Fruit fly (Drosophila melanogaster) whole organism, embryonic: ENCODE results near the gene Pi4KIIalpha.

ENCODE experiments used
- Ada2b ChIP-seq: fragments of 200-800 bp; sonication (Bioruptor generic); IDR thresholded peaks from 2 replicates; pipeline ENCODE4 v1.3.6; 2022; ENCODE audit warnings: missing biosample characterization, missing genetic modification characterization
- B-H1 ChIP-seq: fragments of 200-800 bp; sonication (Bioruptor generic); IDR thresholded peaks from 3 replicates; pipeline ENCODE4 v1.3.6; 2022; ENCODE audit warnings: missing biosample characterization, missing genetic modification characterization
- CG10209 ChIP-seq: fragments of 200-800 bp; sonication (Bioruptor generic); optimal IDR thresholded peaks from 3 replicates; lab custom pipeline; 2017; ENCODE audit warnings: missing biosample characterization, mild to moderate bottlenecking, missing genetic modification characterization, missing genetic modification reagents
- CG10366 ChIP-seq: fragments of 200-800 bp; sonication (Bioruptor generic); IDR thresholded peaks from 2 replicates; pipeline ENCODE4 v1.3.6; 2022; ENCODE audit warnings: missing biosample characterization, missing genetic modification characterization
- CG10565 ChIP-seq: fragments of 200-800 bp; sonication (Bioruptor generic); optimal IDR thresholded peaks from 3 replicates; lab custom pipeline; 2016; ENCODE audit warnings: missing biosample characterization, mild to moderate bottlenecking, missing genetic modification characterization
- CG11247 ChIP-seq: fragments of 200-800 bp; sonication (Bioruptor generic); IDR thresholded peaks from 2 replicates; pipeline ENCODE4 v1.3.6; 2022; ENCODE audit warnings: missing biosample characterization, missing genetic modification characterization
- CG11456 ChIP-seq: fragments of 200-800 bp; sonication (Bioruptor generic); IDR thresholded peaks from 3 replicates; pipeline ENCODE4 v1.3.6; 2022; ENCODE audit warnings: missing biosample characterization, missing genetic modification characterization
- CG12769 ChIP-seq: fragments of 200-800 bp; sonication (Bioruptor generic); optimal IDR thresholded peaks from 2 replicates; lab custom pipeline; 2019; ENCODE audit warnings: missing biosample characterization, mild to moderate bottlenecking, missing genetic modification characterization, moderate library complexity
- CG13296 ChIP-seq: fragments of 200-800 bp; sonication (Bioruptor generic); optimal IDR thresholded peaks from 3 replicates; lab custom pipeline; 2018; ENCODE audit warnings: missing biosample characterization, mild to moderate bottlenecking, missing genetic modification characterization
- CG13424 ChIP-seq: fragments of 200-800 bp; sonication (Bioruptor generic); optimal IDR thresholded peaks from 2 replicates; lab custom pipeline; 2019; ENCODE audit warnings: missing biosample characterization, mild to moderate bottlenecking, missing genetic modification characterization, moderate library complexity
- CG15269 ChIP-seq: fragments of 200-800 bp; sonication (Bioruptor generic); optimal IDR thresholded peaks from 2 replicates; lab custom pipeline; 2018; ENCODE audit warnings: missing biosample characterization, mild to moderate bottlenecking, missing genetic modification characterization, moderate library complexity
- CG15514 ChIP-seq: fragments of 200-800 bp; sonication (Bioruptor generic); optimal IDR thresholded peaks from 3 replicates; lab custom pipeline; 2017; ENCODE audit warnings: missing biosample characterization, missing genetic modification characterization, mild to moderate bottlenecking, moderate library complexity, missing genetic modification reagents
- CG18262 ChIP-seq: fragments of 200-800 bp; optimal IDR thresholded peaks from 3 replicates; lab custom pipeline; 2019; ENCODE audit warnings: missing biosample characterization, mild to moderate bottlenecking, missing genetic modification characterization, moderate library complexity
- CG4328 ChIP-seq: fragments of 200-800 bp; sonication (Bioruptor generic); optimal IDR thresholded peaks from 3 replicates; lab custom pipeline; 2017; ENCODE audit warnings: missing biosample characterization, missing genetic modification reagents, missing genetic modification characterization
- CG4854 ChIP-seq: fragments of 200-800 bp; sonication (Bioruptor generic); optimal IDR thresholded peaks from 2 replicates; lab custom pipeline; 2016; ENCODE audit warnings: missing biosample characterization, missing genetic modification characterization, inconsistent platforms
- CG5180 ChIP-seq: fragments of 200-800 bp; sonication (Bioruptor generic); optimal IDR thresholded peaks from 3 replicates; lab custom pipeline; 2017; ENCODE audit warnings: missing biosample characterization, missing genetic modification characterization, mild to moderate bottlenecking, moderate library complexity, missing genetic modification reagents
- CG6683 ChIP-seq: fragments of 200-800 bp; sonication (Bioruptor generic); optimal IDR thresholded peaks from 2 replicates; lab custom pipeline; 2017; ENCODE audit warnings: missing biosample characterization, mild to moderate bottlenecking, missing genetic modification characterization, missing genetic modification reagents
- CG8290 ChIP-seq, 3 experiments: fragments of 200-800 bp; sonication (Bioruptor generic); optimal IDR thresholded peaks; 2 replicates each; lab custom pipeline; 2016 to 2019; ENCODE audit warnings: missing biosample characterization in 3 of 3, missing genetic modification characterization in 3 of 3, mild to moderate bottlenecking in 2 of 3, moderate library complexity in 1 of 3
- CG8924 ChIP-seq: fragments of 200-800 bp; optimal IDR thresholded peaks from 3 replicates; lab custom pipeline; 2019; ENCODE audit warnings: missing biosample characterization, mild to moderate bottlenecking, missing genetic modification characterization, moderate library complexity
- CG9437 ChIP-seq: fragments of 200-800 bp; sonication (Bioruptor generic); optimal IDR thresholded peaks from 2 replicates; lab custom pipeline; 2018; ENCODE audit warnings: missing biosample characterization, mild to moderate bottlenecking, missing genetic modification characterization
- CG9817 ChIP-seq: fragments of 200-800 bp; sonication (Bioruptor generic); optimal IDR thresholded peaks from 2 replicates; lab custom pipeline; 2018; ENCODE audit warnings: missing biosample characterization, mild to moderate bottlenecking, missing genetic modification characterization, moderate library complexity
- CTCF ChIP-seq: fragments of 200-800 bp; sonication (Bioruptor generic); optimal IDR thresholded peaks from 2 replicates; lab custom pipeline; 2017; ENCODE audit warnings: missing biosample characterization, mild to moderate bottlenecking, missing genetic modification characterization, moderate library complexity
- D19A ChIP-seq: fragments of 200-800 bp; optimal IDR thresholded peaks from 3 replicates; lab custom pipeline; 2019; ENCODE audit warnings: missing biosample characterization, mild to moderate bottlenecking, missing genetic modification characterization, moderate library complexity
- Dbx ChIP-seq: fragments of 200-800 bp; sonication (Bioruptor generic); IDR thresholded peaks from 3 replicates; pipeline ENCODE4 v1.3.6; 2022; ENCODE audit warnings: missing biosample characterization, missing genetic modification characterization
- Elba2 ChIP-seq: fragments of 200-800 bp; sonication (Bioruptor generic); optimal IDR thresholded peaks from 3 replicates; lab custom pipeline; 2016; ENCODE audit warnings: missing biosample characterization, missing genetic modification characterization
- Hr3 ChIP-seq: fragments of 200-800 bp; sonication (Bioruptor generic); optimal IDR thresholded peaks from 3 replicates; lab custom pipeline; 2016; ENCODE audit warnings: missing biosample characterization, missing genetic modification characterization
- Hsf ChIP-seq: fragments of 200-800 bp; sonication (Bioruptor generic); optimal IDR thresholded peaks from 3 replicates; lab custom pipeline; 2016; ENCODE audit warnings: missing biosample characterization, missing genetic modification characterization
- NFAT ChIP-seq: fragments of 200-800 bp; sonication (Bioruptor generic); IDR thresholded peaks from 2 replicates; pipeline ENCODE4 v1.3.6; 2022; ENCODE audit warnings: missing biosample characterization, missing genetic modification characterization
- Sox102F ChIP-seq: fragments of 200-800 bp; sonication (Bioruptor generic); optimal IDR thresholded peaks from 2 replicates; lab custom pipeline; 2018; ENCODE audit warnings: missing biosample characterization, mild to moderate bottlenecking, missing genetic modification characterization, moderate library complexity
- Stat92E ChIP-seq, 3 experiments: fragments of >200 bp in 2 of 3; fragments of 200-800 bp in 1 of 3; sonication (Bioruptor generic) in 1 of 3; optimal IDR thresholded peaks; 2 replicates each; lab custom pipeline; 2017 to 2019; ENCODE audit warnings: missing biosample characterization in 3 of 3, missing genetic modification characterization in 3 of 3, mild to moderate bottlenecking in 1 of 3, moderate library complexity in 1 of 3
- ato ChIP-seq: fragments of 200-800 bp; sonication (Bioruptor generic); IDR thresholded peaks from 2 replicates; pipeline ENCODE4 v1.3.6; 2022; ENCODE audit warnings: missing biosample characterization, missing genetic modification characterization; ENCODE audit not compliant: partially characterized antibody
- bowl ChIP-seq: fragments of 200-800 bp; sonication (Bioruptor generic); IDR thresholded peaks from 2 replicates; pipeline ENCODE4 v1.3.6; 2022; ENCODE audit warnings: missing biosample characterization, missing genetic modification characterization
- caup ChIP-seq: fragments of 200-800 bp; sonication (Bioruptor generic); optimal IDR thresholded peaks from 3 replicates; lab custom pipeline; 2017; ENCODE audit warnings: missing biosample characterization, mild to moderate bottlenecking, missing genetic modification characterization, moderate library complexity; ENCODE audit not compliant: severe bottlenecking
- corto ChIP-seq: fragments of 200-800 bp; sonication (Bioruptor generic); optimal IDR thresholded peaks from 2 replicates; lab custom pipeline; 2016; ENCODE audit warnings: missing biosample characterization, mild to moderate bottlenecking, missing genetic modification characterization, moderate library complexity
- ems ChIP-seq: fragments of 200-800 bp; sonication (Bioruptor generic); optimal IDR thresholded peaks from 3 replicates; lab custom pipeline; 2016; ENCODE audit warnings: missing biosample characterization, missing genetic modification characterization
- gce ChIP-seq: fragments of 200-800 bp; sonication (Bioruptor generic); IDR thresholded peaks from 3 replicates; pipeline ENCODE4 v1.3.6; 2022; ENCODE audit warnings: missing biosample characterization, missing genetic modification characterization
- hkb ChIP-seq, 2 experiments: fragments of 200-800 bp in 1 of 2; fragments of >200 bp in 1 of 2; sonication (Bioruptor generic) in 1 of 2; IDR thresholded peaks in 1 of 2; optimal IDR thresholded peaks in 1 of 2; 2 replicates each; pipeline versions ENCODE4 v1.3.6 to Lab custom; 2017 to 2022; ENCODE audit warnings: missing biosample characterization in 1 of 2, missing genetic modification characterization in 1 of 2
- pho ChIP-seq: fragments of 200-800 bp; sonication (Bioruptor generic); optimal IDR thresholded peaks from 2 replicates; lab custom pipeline; 2016; ENCODE audit warnings: missing biosample characterization, missing genetic modification characterization
- ranshi ChIP-seq: fragments of 200-800 bp; sonication (Bioruptor generic); IDR thresholded peaks from 2 replicates; pipeline ENCODE4 v1.3.6; 2022; ENCODE audit warnings: missing biosample characterization, missing genetic modification characterization
- sc ChIP-seq, 3 experiments: fragments of >200 bp in 2 of 3; fragments of 200-800 bp in 1 of 3; sonication (Bioruptor generic) in 1 of 3; optimal IDR thresholded peaks; 2 replicates in 2 of 3; 3 replicates in 1 of 3; lab custom pipeline; 2017; ENCODE audit warnings: mild to moderate bottlenecking in 1 of 3, missing biosample characterization in 1 of 3, missing genetic modification characterization in 1 of 3, missing genetic modification reagents in 1 of 3
- slou ChIP-seq: fragments of 200-800 bp; sonication (Bioruptor generic); optimal IDR thresholded peaks from 3 replicates; lab custom pipeline; 2016; ENCODE audit warnings: missing biosample characterization, missing genetic modification characterization
- trem ChIP-seq: fragments of 200-800 bp; optimal IDR thresholded peaks from 3 replicates; lab custom pipeline; 2019; ENCODE audit warnings: missing biosample characterization, mild to moderate bottlenecking, missing genetic modification characterization, moderate library complexity
- unc-4 ChIP-seq: fragments of 200-800 bp; sonication (Bioruptor generic); IDR thresholded peaks from 2 replicates; pipeline ENCODE4 v1.3.6; 2022; ENCODE audit warnings: missing biosample characterization, missing genetic modification characterization; ENCODE audit not compliant: partially characterized antibody
- unpg ChIP-seq: fragments of 200-800 bp; sonication (Bioruptor generic); optimal IDR thresholded peaks from 3 replicates; lab custom pipeline; 2018; ENCODE audit warnings: missing biosample characterization, mild to moderate bottlenecking, missing genetic modification characterization, moderate library complexity
- wdn ChIP-seq: fragments of 200-800 bp; sonication (Bioruptor generic); IDR thresholded peaks from 2 replicates; pipeline ENCODE4 v1.3.6; 2022; ENCODE audit warnings: missing biosample characterization, missing genetic modification characterization
- z ChIP-seq: fragments of 200-800 bp; sonication (Bioruptor generic); IDR thresholded peaks from 3 replicates; pipeline ENCODE4 v1.3.6; 2022; ENCODE audit warnings: missing biosample characterization, missing genetic modification characterization

Gene Pi4KIIalpha

DNA sequence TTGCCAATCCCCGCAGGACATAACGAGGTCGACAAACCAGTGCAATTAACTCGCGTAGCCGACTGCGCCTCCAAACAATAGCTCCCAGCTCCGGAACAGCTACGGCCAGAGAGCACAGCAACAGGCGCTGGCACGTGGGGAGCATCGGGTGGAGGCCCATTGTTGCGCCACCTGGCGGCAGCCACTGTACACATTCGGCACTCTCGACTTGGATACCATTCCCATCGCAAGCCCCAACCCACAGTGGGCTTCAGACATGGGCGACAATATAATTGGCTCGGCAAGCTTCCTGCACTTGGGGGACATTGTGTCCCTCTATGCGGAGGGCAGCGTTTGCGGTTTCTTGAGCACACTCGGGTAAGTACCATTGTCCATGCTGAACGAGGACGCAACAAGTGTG, 35.9 kb downstream of the Pi4KIIalpha start:
- TF ChIP-seq CG11456 (GFP tag; lab: Robert Waterston, UW), result 0 out of 3 replicates have a peak, but pooled peaks have one; percentile 10
- no peak for TF ChIP-seq CG4854
- TF ChIP-seq CG10209 (GFP tag; lab: Kevin White, UChicago), result no peak
- TF ChIP-seq NFAT (GFP tag; lab: Robert Waterston, UW), result 0 out of 2 replicates have a peak, but pooled peaks have one; percentile 16
- no peak for TF ChIP-seq CG13296 (GFP tag; lab: Kevin White, UChicago)
- TF ChIP-seq CG10366 (GFP tag; lab: Robert Waterston, UW), result no peak
- TF ChIP-seq ato (GFP tag; lab: Robert Waterston, UW), result no peak
- TF ChIP-seq CG11247 (GFP tag; lab: Robert Waterston, UW), result 0 out of 2 replicates have a peak, but pooled peaks have one; percentile 22
- TF ChIP-seq CG8924 (tag; lab: Kevin White, UChicago), result no peak
- TF ChIP-seq CTCF (GFP tag; lab: Kevin White, UChicago), result peak; percentile 80
- TF ChIP-seq, all 482 proteins: peak for 4

DNA sequence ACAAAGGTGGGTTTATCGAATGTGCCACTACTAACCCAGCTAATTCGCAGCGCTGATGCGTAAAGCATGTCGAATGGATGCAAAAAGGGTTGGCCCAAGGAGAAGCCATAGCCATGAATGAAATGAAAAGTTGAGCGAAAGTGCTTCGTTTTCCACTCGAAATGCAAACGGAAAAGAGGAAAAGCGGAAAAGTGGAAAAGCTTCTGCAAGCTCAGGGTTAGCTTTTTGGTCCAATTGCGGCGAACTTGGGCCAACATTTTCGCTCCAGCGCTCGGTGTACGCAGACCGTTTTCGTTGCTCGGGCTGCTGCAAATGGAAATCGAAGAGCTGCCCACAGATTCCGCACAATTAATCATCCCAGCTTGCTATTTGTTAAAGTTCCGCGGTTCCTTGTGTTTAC, 38.6 kb downstream of the Pi4KIIalpha start:
- TF ChIP-seq bowl (GFP tag; lab: Robert Waterston, UW) (0 out of 2 replicates have a peak, but pooled peaks have one; percentile 11), Stat92E (GFP tag; optimal IDR thresholded peaks at IDR 0.05; lab: Kevin White, UChicago) (no peak), CG5180 (GFP tag; lab: Kevin White, UChicago) (no peak), caup (GFP tag; lab: Kevin White, UChicago) (no peak), CG15269 (tag; lab: Kevin White, UChicago) (no peak), CG4328 (GFP tag; lab: Kevin White, UChicago) (no peak), CG8290 (GFP tag; optimal IDR thresholded peaks at IDR 0.05; lab: Kevin White, UChicago) (no peak), CG8290 (tag; optimal IDR thresholded peaks at IDR 0.05; lab: Kevin White, UChicago) (no peak), CG18262 (no peak), trem (tag; lab: Kevin White, UChicago) (no peak), unc-4 (GFP tag; lab: Robert Waterston, UW) (no peak), Elba2 (GFP tag; lab: Kevin White, UChicago) (no peak), Hr3 (GFP tag; lab: Kevin White, UChicago) (no peak), z (GFP tag; lab: Robert Waterston, UW) (peak; percentile 90), ems (no peak), CG13424 (tag; lab: Kevin White, UChicago) (no peak)

DNA sequence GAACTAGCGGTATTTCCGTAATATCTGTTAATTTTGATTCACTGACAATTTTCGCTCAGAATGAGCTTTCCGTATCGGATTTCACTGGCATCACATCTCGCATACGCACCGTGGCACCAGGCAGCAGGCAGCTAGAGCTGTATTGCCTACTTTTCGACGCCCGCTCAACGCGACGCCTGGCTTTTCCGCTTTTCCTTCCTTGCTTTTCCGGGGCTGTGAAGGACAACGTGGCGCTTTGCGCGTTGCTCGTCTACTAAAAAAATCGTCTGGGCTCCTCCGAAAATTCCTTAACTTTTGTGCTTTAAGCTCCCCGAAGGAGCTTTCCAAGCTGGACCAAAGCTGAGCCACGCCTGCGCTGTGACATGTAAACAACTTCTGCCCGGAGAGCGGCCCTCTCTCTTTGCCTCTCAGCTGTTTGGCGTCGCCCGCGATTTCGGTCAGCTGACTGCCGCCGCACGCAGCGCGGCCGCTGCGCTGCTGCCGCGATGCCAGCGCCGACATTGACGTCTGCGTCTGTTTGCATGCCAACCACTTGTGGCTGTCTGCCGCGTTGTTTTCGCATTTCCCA, 40.3 kb downstream of the Pi4KIIalpha start, which contains the start of the genes CG43845 and Nmdar1:
Gene CG43845, minus strand, starts transcription at position 51 of the 568 bp plus-strand sequence.
Gene Nmdar1, minus strand, starts transcription at position 259 of the 568 bp plus-strand sequence.
- no peak for TF ChIP-seq pho
- TF ChIP-seq CG15514 (GFP tag; lab: Kevin White, UChicago), result peak; percentile 19
- TF ChIP-seq Ada2b (GFP tag; lab: Robert Waterston, UW), result no peak
- TF ChIP-seq CG9437 (GFP tag; lab: Kevin White, UChicago), result no peak
- TF ChIP-seq D19A, result no peak
- no peak for TF ChIP-seq Sox102F (GFP tag; lab: Kevin White, UChicago)
- no peak for TF ChIP-seq ato (GFP tag; lab: Robert Waterston, UW)
- no peak for TF ChIP-seq gce (GFP tag; lab: Robert Waterston, UW)
- TF ChIP-seq Dbx, result peak; percentile 35; the same call in 1 of the 3 replicates
- no peak for TF ChIP-seq unpg (GFP tag; lab: Kevin White, UChicago)
- TF ChIP-seq CG6683 (GFP tag; lab: Kevin White, UChicago), result no peak
- no peak for TF ChIP-seq ranshi
- TF ChIP-seq CG10565 (GFP tag; lab: Kevin White, UChicago), result no peak
- peak; percentile 7 for TF ChIP-seq CG12769 (tag; lab: Kevin White, UChicago)
- TF ChIP-seq hkb (optimal IDR thresholded peaks at IDR 0.05; lab: Kevin White, UChicago), result no peak
- no peak for TF ChIP-seq hkb (GFP tag; IDR thresholded peaks at IDR 0.05; lab: Robert Waterston, UW)
- no peak for TF ChIP-seq wdn
- TF ChIP-seq B-H1 (GFP tag; lab: Robert Waterston, UW), result no peak
- TF ChIP-seq CG9817 (tag; lab: Kevin White, UChicago), result no peak
- TF ChIP-seq sc (optimal IDR thresholded peaks at IDR 0.05; lab: Kevin White, UChicago), result no peak
- TF ChIP-seq sc (GFP tag; optimal IDR thresholded peaks at IDR 0.05; lab: Kevin White, UChicago), result no peak
- TF ChIP-seq Hsf (GFP tag; lab: Kevin White, UChicago), result no peak
- TF ChIP-seq slou, result no peak
- TF ChIP-seq corto (GFP tag; lab: Kevin White, UChicago), result no peak
